Fruit fly (Drosophila melanogaster) whole organism: Measurements from ENCODE around the gene Ass.

Experiments used
- CG8478 ChIP-seq: fragments of >200 bp; optimal IDR thresholded peaks from 2 replicates; lab custom pipeline; 2018; ENCODE audit warnings: inconsistent platforms
- Dll ChIP-seq: fragments of >200 bp; optimal IDR thresholded peaks from 2 replicates; lab custom pipeline; 2017
- EcR ChIP-seq, 2 experiments: fragments of >200 bp; optimal IDR thresholded peaks; 2 replicates each; lab custom pipeline; 2017; ENCODE audit warnings: missing biosample characterization in 2 of 2, missing genetic modification characterization in 2 of 2, missing genetic modification reagents in 2 of 2
- pan ChIP-seq: fragments of >200 bp; optimal IDR thresholded peaks from 2 replicates; lab custom pipeline; 2017
- psq ChIP-seq: fragments of >200 bp; optimal IDR thresholded peaks from 2 replicates; lab custom pipeline; 2017
- usp ChIP-seq: fragments of >200 bp; optimal IDR thresholded peaks from 2 replicates; lab custom pipeline; 2017; ENCODE audit warnings: missing biosample characterization, missing genetic modification characterization, mixed read lengths

The Ass gene

DNA sequence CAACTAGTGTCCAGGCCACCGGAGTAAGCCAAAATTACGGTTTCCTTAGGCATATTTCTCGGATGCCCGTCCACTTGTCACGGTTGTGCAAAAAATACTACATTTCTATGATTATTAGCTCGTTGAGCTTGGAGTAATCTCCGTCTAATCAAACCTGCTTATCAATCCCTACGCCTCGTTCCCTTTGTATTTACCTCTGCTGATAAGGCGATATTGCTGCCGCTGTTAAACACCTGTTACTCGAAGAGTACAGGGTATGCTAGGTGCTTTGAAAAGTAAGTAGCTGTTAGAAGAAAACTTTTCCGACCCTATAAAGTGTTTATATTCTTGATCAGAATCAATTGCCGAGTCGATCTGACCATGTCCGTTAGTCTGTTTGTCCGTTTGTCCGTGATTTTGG lies at the start of gene Ass:
Gene Ass (minus strand): TSS at position 101 of the 400 bp plus-strand sequence.
- no peak for TF ChIP-seq pan (lab: Kevin White, UChicago)
- TF ChIP-seq EcR (GFP tag; optimal IDR thresholded peaks at IDR 0.05; lab: Kevin White, UChicago) = no peak
- TF ChIP-seq usp = no peak
- no peak for TF ChIP-seq CG8478 (lab: Kevin White, UChicago)
- TF ChIP-seq psq (lab: Kevin White, UChicago) = no peak
- TF ChIP-seq Dll (lab: Kevin White, UChicago) = no peak

DNA sequence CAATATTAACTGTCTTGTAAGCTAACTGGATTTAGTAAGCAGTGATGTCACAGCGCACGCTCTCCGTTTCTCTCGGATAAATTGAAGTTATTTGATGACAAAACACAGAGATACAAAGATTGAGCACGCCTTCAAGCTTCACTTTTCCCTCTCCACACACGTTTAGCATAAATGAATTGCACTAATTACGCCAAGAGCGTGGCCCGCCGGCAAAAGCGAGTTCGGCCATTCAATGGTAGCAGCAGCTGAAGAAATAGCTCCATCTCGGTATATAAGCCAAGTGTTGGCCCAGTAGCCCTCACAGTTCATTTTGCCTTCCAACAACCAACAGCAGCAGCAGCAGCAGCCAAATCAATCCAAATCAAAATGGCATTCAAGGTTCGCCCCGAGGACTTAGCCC lies 48.2 kb upstream of the Ass start, which contains the start of gene Ccp84Ad:
Gene Ccp84Ad (plus strand): TSS at position 301 of the 400 bp plus-strand sequence.
- TF ChIP-seq pan (lab: Kevin White, UChicago) (no peak), Dll (lab: Kevin White, UChicago) (no peak), EcR (GFP tag; optimal IDR thresholded peaks at IDR 0.05; lab: Kevin White, UChicago) (no peak), psq (lab: Kevin White, UChicago) (no peak), CG8478 (lab: Kevin White, UChicago) (no peak), usp (no peak)

DNA sequence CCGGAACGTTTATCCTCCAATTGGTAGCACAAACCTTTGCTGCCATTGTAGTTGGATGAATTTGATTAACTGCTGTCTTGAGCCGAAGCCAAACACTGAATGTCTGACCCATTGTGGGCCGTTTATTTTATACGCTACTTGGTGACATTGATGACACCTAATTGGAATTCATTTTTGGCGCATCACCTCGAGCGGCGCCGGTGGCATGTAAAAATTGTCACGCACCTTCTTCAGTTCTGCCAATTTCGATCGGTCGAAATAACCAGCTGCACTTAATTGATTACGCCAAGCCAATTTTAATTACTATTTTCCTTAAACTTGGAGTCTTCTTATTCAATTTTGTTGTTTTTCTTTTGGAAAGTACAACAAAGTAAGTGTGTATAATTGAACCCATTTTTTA lies 47.4 kb upstream of the Ass start, which contains the start of gene Ccp84Ae:
Gene Ccp84Ae (minus strand): TSS at position 101 of the 400 bp plus-strand sequence.
- no peak for TF ChIP-seq CG8478 (lab: Kevin White, UChicago)
- no peak for TF ChIP-seq pan (lab: Kevin White, UChicago)
- no peak for TF ChIP-seq psq (lab: Kevin White, UChicago)
- no peak for TF ChIP-seq usp
- TF ChIP-seq Dll (lab: Kevin White, UChicago) = no peak
- no peak for TF ChIP-seq EcR (GFP tag; optimal IDR thresholded peaks at IDR 0.05; lab: Kevin White, UChicago)

DNA sequence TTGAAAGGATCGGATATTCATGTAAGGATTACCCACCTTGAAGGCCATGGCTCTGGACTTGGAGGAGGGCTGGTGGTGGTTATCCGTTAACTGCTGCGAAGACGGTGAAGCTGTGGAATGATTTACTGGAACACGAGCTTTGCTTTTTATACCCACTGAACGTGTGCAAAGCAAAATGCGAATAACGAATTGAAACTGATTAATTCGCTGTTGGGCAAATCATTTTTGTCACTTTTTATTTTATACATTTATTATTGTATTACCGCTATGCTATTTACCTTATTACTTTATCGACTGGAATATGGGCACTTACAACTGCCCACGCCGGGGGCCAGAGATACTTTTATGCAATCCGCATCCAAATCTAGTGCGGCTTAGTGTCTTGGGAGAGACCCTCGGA lies 45.9 kb upstream of the Ass start, which contains the start of gene Ccp84Af:
Gene Ccp84Af (minus strand): TSS at position 101 of the 400 bp plus-strand sequence.
- TF ChIP-seq psq (lab: Kevin White, UChicago) = no peak
- TF ChIP-seq pan (lab: Kevin White, UChicago) = no peak
- TF ChIP-seq usp = no peak
- TF ChIP-seq EcR (GFP tag; optimal IDR thresholded peaks at IDR 0.05; lab: Kevin White, UChicago) = no peak
- TF ChIP-seq Dll (lab: Kevin White, UChicago) = no peak
- TF ChIP-seq CG8478 (lab: Kevin White, UChicago) = no peak

DNA sequence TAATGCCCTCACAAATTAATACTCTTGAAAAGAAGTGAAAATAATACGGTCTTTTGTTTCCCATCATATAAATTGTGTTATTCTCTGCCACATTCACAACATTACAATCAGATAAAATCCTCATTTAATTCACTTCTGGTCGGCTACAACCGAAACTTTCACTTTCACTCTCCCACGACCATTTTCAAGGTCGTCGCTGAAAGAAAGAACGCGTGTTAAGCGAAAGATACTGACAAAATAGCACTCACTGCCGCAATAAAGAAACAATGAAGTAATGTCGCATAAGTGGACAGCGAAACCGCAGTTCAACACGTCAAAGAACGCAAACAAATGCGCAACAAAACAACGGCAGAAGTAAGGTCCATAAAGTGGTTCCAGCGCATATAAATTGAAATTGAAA lies 43.9 kb upstream of the Ass start:
- TF ChIP-seq Dll (lab: Kevin White, UChicago) (no peak), CG8478 (lab: Kevin White, UChicago) (no peak), psq (lab: Kevin White, UChicago) (no peak), pan (lab: Kevin White, UChicago) (no peak), usp (no peak), EcR (GFP tag; optimal IDR thresholded peaks at IDR 0.05; lab: Kevin White, UChicago) (no peak)

DNA sequence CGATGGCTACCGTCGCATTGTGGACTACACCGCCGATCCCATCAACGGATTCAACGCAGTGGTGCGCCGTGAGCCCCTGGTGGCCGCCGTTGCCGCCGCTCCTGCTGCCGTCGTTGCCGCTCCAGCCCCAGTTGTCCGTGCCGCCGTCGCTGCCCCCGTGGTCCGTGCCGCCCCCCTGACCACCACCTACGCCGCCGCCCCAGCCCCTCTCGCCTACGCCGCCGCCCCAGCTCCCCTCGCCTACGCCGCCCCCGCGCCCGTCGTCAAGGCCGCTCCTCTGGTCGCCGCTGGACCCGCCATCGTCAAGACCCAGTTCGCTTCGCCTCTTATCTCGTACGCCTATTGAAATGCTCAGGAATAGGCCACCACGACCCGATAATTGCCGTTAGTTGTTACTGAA lies 43.0 kb upstream of the Ass start:
- no peak for TF ChIP-seq usp
- no peak for TF ChIP-seq psq (lab: Kevin White, UChicago)
- TF ChIP-seq Dll (lab: Kevin White, UChicago) = no peak
- TF ChIP-seq pan (lab: Kevin White, UChicago) = no peak
- TF ChIP-seq EcR (GFP tag; optimal IDR thresholded peaks at IDR 0.05; lab: Kevin White, UChicago) = no peak
- no peak for TF ChIP-seq CG8478 (lab: Kevin White, UChicago)

DNA sequence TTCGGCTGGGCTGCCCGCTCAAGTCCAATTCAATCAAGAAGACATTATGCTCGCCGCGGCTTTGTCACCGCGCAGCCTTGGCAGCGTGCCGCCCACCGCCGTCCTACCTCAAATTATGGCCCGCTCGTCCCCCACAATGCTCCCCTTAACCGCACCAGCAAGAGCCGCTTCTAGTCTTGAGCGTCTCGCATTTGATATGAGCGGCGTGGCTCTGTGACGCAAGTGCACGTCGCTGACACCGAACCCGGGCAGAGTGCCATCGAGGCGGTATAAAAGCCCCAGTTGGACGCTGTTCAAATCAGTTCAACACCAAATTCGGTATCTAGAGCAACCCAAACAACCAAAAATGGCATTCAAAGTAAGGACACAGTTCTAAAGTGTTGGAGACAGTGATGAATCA lies 42.2 kb upstream of the Ass start, which contains the start of gene Ccp84Ag:
Gene Ccp84Ag (plus strand): TSS at position 301 of the 400 bp plus-strand sequence.
- no peak for TF ChIP-seq EcR (GFP tag; optimal IDR thresholded peaks at IDR 0.05; lab: Kevin White, UChicago)
- TF ChIP-seq psq (lab: Kevin White, UChicago) = no peak
- TF ChIP-seq Dll (lab: Kevin White, UChicago) = no peak
- TF ChIP-seq pan (lab: Kevin White, UChicago) = no peak
- TF ChIP-seq usp = no peak
- TF ChIP-seq CG8478 (lab: Kevin White, UChicago) = no peak

DNA sequence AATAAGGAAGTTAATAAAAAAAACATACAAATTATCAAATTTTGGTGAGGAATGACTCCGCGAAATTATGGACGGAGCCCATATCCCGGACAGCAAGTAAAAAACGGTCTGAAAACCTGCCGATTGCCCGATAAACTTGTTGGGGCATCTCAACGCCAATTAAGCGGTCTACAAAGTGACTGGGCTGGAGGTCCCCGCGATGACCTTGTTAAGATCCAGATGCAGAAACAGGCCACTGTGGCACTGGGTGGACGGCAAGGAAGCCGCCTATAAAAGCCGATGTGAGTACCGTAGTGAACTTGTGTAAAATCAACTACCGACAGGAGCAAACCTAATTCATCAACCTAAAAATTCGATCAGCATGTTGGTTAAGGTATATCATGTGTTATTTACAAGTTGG lies 39.9 kb upstream of the Ass start, which contains the start of gene Edg84A:
Gene Edg84A (plus strand): TSS at position 301 of the 400 bp plus-strand sequence.
- TF ChIP-seq Dll (lab: Kevin White, UChicago) = no peak
- TF ChIP-seq EcR (GFP tag; optimal IDR thresholded peaks at IDR 0.05; lab: Kevin White, UChicago) = no peak
- TF ChIP-seq psq (lab: Kevin White, UChicago) = no peak
- TF ChIP-seq usp = no peak
- TF ChIP-seq pan (lab: Kevin White, UChicago) = no peak
- TF ChIP-seq CG8478 (lab: Kevin White, UChicago) = no peak

DNA sequence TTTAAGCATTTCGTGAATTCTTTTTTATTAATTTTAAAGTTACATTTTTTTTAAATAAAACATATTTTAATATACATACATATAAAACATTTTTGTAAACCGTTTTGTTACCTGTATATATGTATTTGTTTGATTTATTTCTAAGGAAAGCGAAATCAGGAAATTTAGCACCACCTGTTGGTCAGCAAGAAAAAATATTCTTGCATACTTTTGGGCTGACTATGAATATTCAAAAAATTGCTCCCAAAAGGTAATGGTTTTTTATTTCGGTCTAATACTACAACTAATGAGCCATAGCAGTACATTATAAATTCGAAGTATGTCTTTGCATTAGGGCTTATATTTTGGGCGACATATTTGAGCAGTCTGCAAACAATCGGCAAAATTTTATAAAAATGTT lies 39.4 kb upstream of the Ass start:
- TF ChIP-seq usp (no peak), psq (lab: Kevin White, UChicago) (no peak), pan (lab: Kevin White, UChicago) (no peak), CG8478 (lab: Kevin White, UChicago) (no peak), Dll (lab: Kevin White, UChicago) (no peak), EcR (GFP tag; optimal IDR thresholded peaks at IDR 0.05; lab: Kevin White, UChicago) (no peak)

DNA sequence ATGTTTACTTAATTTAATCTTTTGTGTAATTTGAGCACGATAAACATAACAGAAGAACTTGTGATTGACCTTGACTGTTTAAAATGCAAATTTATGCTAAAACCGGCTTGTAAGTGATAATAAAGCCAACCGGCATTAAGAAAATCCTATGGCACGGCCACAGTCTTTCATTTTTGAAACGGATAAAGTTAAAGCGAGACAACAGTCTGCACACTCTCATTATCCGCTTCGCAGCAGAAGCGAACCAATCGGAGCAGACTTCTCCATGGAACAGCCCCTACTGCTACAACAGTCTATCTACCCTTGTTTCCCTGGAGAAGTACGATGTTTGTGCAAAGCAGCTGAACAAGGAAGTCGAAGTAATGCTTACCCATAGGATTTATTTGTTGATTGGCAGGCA lies 38.9 kb upstream of the Ass start:
- no peak for TF ChIP-seq Dll (lab: Kevin White, UChicago)

DNA sequence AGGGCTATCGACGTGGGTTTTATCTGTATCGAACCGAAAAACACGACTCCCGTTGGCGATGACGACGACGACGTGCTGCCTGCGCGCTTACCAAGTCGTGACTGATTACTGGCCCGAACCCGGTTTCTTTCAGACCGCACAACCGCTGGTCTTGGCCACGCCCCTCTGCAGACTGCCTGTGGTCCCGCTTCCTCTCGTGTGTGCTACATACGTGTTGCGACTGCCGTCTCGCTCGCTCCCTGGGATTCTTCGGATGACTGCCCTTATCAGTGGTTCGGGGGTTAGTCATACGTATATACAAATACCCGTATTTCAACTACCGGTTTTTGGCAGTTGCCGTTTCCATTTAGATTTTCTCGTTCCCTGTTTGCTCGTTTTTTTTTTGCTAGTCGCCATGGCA lies 34.2 kb upstream of the Ass start, which contains the start of gene lab:
Gene lab (minus strand): TSS at position 111 of the 400 bp plus-strand sequence.
- peak in 1 of 2 experiments; percentile 16 for TF ChIP-seq EcR (GFP tag; optimal IDR thresholded peaks at IDR 0.05; lab: Kevin White, UChicago)
- TF ChIP-seq Dll (lab: Kevin White, UChicago) = no peak
- peak; percentile 89 for TF ChIP-seq CG8478 (lab: Kevin White, UChicago)
- TF ChIP-seq psq (lab: Kevin White, UChicago) = no peak
- TF ChIP-seq pan (lab: Kevin White, UChicago) = no peak

DNA sequence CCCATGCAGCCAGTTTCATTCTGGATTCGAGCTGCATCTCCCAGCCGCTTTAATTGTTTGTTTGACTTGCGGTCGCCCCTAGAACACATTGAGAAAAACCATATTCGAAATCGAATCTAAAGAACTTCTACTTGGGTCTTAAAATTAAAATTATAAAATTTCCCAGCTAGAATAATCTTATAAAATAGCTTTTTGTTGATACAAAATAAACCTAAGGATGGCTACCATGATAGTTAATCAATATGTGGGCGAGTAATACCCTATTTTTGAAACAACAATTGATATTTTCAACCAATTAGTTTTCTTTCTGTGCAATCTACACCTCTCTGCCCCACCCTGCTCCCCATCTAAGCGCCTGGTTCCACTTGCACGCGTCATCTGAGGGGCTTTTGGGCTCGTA lies 30.3 kb upstream of the Ass start:
- TF ChIP-seq pan (lab: Kevin White, UChicago) = no peak
- no peak for TF ChIP-seq Dll (lab: Kevin White, UChicago)
- TF ChIP-seq CG8478 (lab: Kevin White, UChicago) = no peak
- TF ChIP-seq psq (lab: Kevin White, UChicago) = no peak
- TF ChIP-seq EcR (GFP tag; optimal IDR thresholded peaks at IDR 0.05; lab: Kevin White, UChicago) = no peak
- no peak for TF ChIP-seq usp
